Worm (Caenorhabditis elegans) whole organism, L4/young adult: Measurements from ENCODE around the gene F45H10.2.

Experiments used
- dao-5 ChIP-seq: sonication (generic microtip); optimal IDR thresholded peaks from 2 replicates; lab custom pipeline; 2016; ENCODE audit warnings: missing genotype, missing genetic modification characterization, moderate library complexity, missing compliant biosample characterization
- him-1 ChIP-seq: sonication (generic microtip); optimal IDR thresholded peaks from 2 replicates; lab custom pipeline; 2016; ENCODE audit warnings: missing genotype, missing genetic modification reagents, missing genetic modification characterization, missing compliant biosample characterization

ce11 chrII:13507535-13507934 is 14.7 kb upstream of the F45H10.2 start, which contains the start of gene nep-17:
- TF ChIP-seq him-1 (no peak), dao-5 (tag; lab: Kevin White, UChicago) (no peak)
